Fruit fly (Drosophila melanogaster) whole organism, embryonic: ENCODE measurements around the gene CG33969.

Experiments
- Blimp-1 ChIP-seq: fragments of 200-800 bp; sonication (Bioruptor generic); optimal IDR thresholded peaks from 3 replicates; lab custom pipeline; 2018; ENCODE audit warnings: missing biosample characterization, missing genetic modification characterization, mild to moderate bottlenecking, moderate library complexity, missing genetic modification reagents
- CG10321 ChIP-seq: fragments of 200-800 bp; sonication (Bioruptor generic); IDR thresholded peaks from 2 replicates; pipeline ENCODE4 v1.3.6; 2022; ENCODE audit warnings: missing biosample characterization, missing genetic modification characterization
- CG10959 ChIP-seq: fragments of 200-800 bp; sonication (Bioruptor generic); IDR thresholded peaks from 2 replicates; pipeline ENCODE4 v1.3.6; 2022; ENCODE audit warnings: missing biosample characterization, missing genetic modification characterization
- CG12104 ChIP-seq: fragments of 200-800 bp; sonication (Bioruptor generic); optimal IDR thresholded peaks from 3 replicates; lab custom pipeline; 2016; ENCODE audit warnings: missing biosample characterization, missing genetic modification characterization
- CG12299 ChIP-seq: fragments of 200-800 bp; sonication (Bioruptor generic); optimal IDR thresholded peaks from 2 replicates; lab custom pipeline; 2018; ENCODE audit warnings: missing biosample characterization, mild to moderate bottlenecking, missing genetic modification characterization
- CG12659 ChIP-seq: fragments of 200-800 bp; sonication (Bioruptor generic); optimal IDR thresholded peaks from 3 replicates; lab custom pipeline; 2017; ENCODE audit warnings: mild to moderate bottlenecking, missing biosample characterization, missing genetic modification reagents, missing genetic modification characterization
- CG15011 ChIP-seq: fragments of 200-800 bp; sonication (Bioruptor generic); optimal IDR thresholded peaks from 3 replicates; lab custom pipeline; 2018; ENCODE audit warnings: missing biosample characterization, mild to moderate bottlenecking, missing genetic modification characterization
- CG1529 ChIP-seq: fragments of 200-800 bp; sonication (Bioruptor generic); optimal IDR thresholded peaks from 3 replicates; lab custom pipeline; 2018; ENCODE audit warnings: missing biosample characterization, missing genetic modification characterization
- CG15479 ChIP-seq: fragments of 200-800 bp; sonication (Bioruptor generic); optimal IDR thresholded peaks from 3 replicates; lab custom pipeline; 2019; ENCODE audit warnings: missing biosample characterization, mild to moderate bottlenecking, missing genetic modification characterization, moderate library complexity
- CG15601 ChIP-seq: fragments of 200-800 bp; sonication (Bioruptor generic); optimal IDR thresholded peaks from 3 replicates; lab custom pipeline; 2019; ENCODE audit warnings: missing biosample characterization, mild to moderate bottlenecking, missing genetic modification characterization, moderate library complexity
- CG15696 ChIP-seq: fragments of 200-800 bp; sonication (Bioruptor generic); optimal IDR thresholded peaks from 2 replicates; lab custom pipeline; 2019; ENCODE audit warnings: missing biosample characterization, mild to moderate bottlenecking, missing genetic modification characterization, moderate library complexity
- CG16779 ChIP-seq: fragments of 200-800 bp; sonication (Bioruptor generic); IDR thresholded peaks from 2 replicates; pipeline ENCODE4 v1.3.6; 2022; ENCODE audit warnings: missing biosample characterization, missing genetic modification characterization
- CG16863 ChIP-seq: fragments of 200-800 bp; sonication (Bioruptor generic); optimal IDR thresholded peaks from 3 replicates; lab custom pipeline; 2016; ENCODE audit warnings: missing biosample characterization, missing genetic modification characterization
- CG17361 ChIP-seq: fragments of 200-800 bp; sonication (Bioruptor generic); IDR thresholded peaks from 3 replicates; pipeline ENCODE4 v1.3.6; 2022; ENCODE audit warnings: missing biosample characterization, missing genetic modification characterization
- CG31224 ChIP-seq: fragments of 200-800 bp; sonication (Bioruptor generic); IDR thresholded peaks from 2 replicates; pipeline ENCODE4 v1.3.6; 2022; ENCODE audit warnings: missing biosample characterization, missing genetic modification characterization
- CG31365 ChIP-seq: fragments of 200-800 bp; sonication (Bioruptor generic); optimal IDR thresholded peaks from 2 replicates; lab custom pipeline; 2018; ENCODE audit warnings: missing biosample characterization, mild to moderate bottlenecking, missing genetic modification characterization
- CG3726 ChIP-seq: fragments of 200-800 bp; sonication (Bioruptor generic); IDR thresholded peaks from 3 replicates; pipeline ENCODE4, ENCODE4 v1.3.6; 2022; ENCODE audit warnings: missing biosample characterization, missing genetic modification characterization
- CG3995 ChIP-seq: fragments of 200-800 bp; sonication (Bioruptor generic); optimal IDR thresholded peaks from 3 replicates; lab custom pipeline; 2016; ENCODE audit warnings: missing biosample characterization, missing genetic modification characterization
- CG6654 ChIP-seq: fragments of 200-800 bp; sonication (Bioruptor generic); optimal IDR thresholded peaks from 2 replicates; lab custom pipeline; 2017; ENCODE audit warnings: missing biosample characterization, mild to moderate bottlenecking, missing genetic modification characterization
- CG7372 ChIP-seq: fragments of 200-800 bp; sonication (Bioruptor generic); IDR thresholded peaks from 2 replicates; pipeline ENCODE4 v1.3.6; 2022; ENCODE audit warnings: missing biosample characterization, missing genetic modification characterization
- CG7987 ChIP-seq: fragments of 200-800 bp; sonication (Bioruptor generic); optimal IDR thresholded peaks from 2 replicates; lab custom pipeline; 2018; ENCODE audit warnings: missing biosample characterization, mild to moderate bottlenecking, missing genetic modification characterization, moderate library complexity
- CG9437 ChIP-seq: fragments of 200-800 bp; sonication (Bioruptor generic); optimal IDR thresholded peaks from 2 replicates; lab custom pipeline; 2018; ENCODE audit warnings: missing biosample characterization, mild to moderate bottlenecking, missing genetic modification characterization
- CoRest ChIP-seq: fragments of 200-800 bp; sonication (Bioruptor generic); optimal IDR thresholded peaks from 3 replicates; lab custom pipeline; 2018; ENCODE audit warnings: missing biosample characterization, mild to moderate bottlenecking, missing genetic modification characterization, moderate library complexity
- D19B ChIP-seq: fragments of 200-800 bp; sonication (Bioruptor generic); optimal IDR thresholded peaks from 2 replicates; lab custom pipeline; 2017; ENCODE audit warnings: missing biosample characterization, mild to moderate bottlenecking, missing genetic modification characterization
- Elba2 ChIP-seq: fragments of 200-800 bp; sonication (Bioruptor generic); optimal IDR thresholded peaks from 3 replicates; lab custom pipeline; 2016; ENCODE audit warnings: missing biosample characterization, missing genetic modification characterization
- Gsc ChIP-seq: fragments of 200-800 bp; sonication (Bioruptor generic); IDR thresholded peaks from 2 replicates; pipeline ENCODE4 v1.3.6; 2022; ENCODE audit warnings: missing biosample characterization, missing genetic modification characterization
- Lpt ChIP-seq: fragments of >200 bp; optimal IDR thresholded peaks from 2 replicates; lab custom pipeline; 2018; ENCODE audit warnings: missing biosample characterization, missing genetic modification characterization
- Mes4 ChIP-seq: fragments of 200-800 bp; sonication (Bioruptor generic); optimal IDR thresholded peaks from 2 replicates; lab custom pipeline; 2016; ENCODE audit warnings: missing biosample characterization, missing genetic modification characterization
- Oli ChIP-seq: fragments of 200-800 bp; sonication (Bioruptor generic); optimal IDR thresholded peaks from 2 replicates; lab custom pipeline; 2018; ENCODE audit warnings: missing biosample characterization, mild to moderate bottlenecking, missing genetic modification characterization, moderate library complexity
- ase ChIP-seq: fragments of 200-800 bp; sonication (Bioruptor generic); IDR thresholded peaks from 3 replicates; pipeline ENCODE4 v1.3.6; 2022; ENCODE audit warnings: missing biosample characterization, missing genetic modification characterization
- bowl ChIP-seq: fragments of 200-800 bp; sonication (Bioruptor generic); IDR thresholded peaks from 2 replicates; pipeline ENCODE4 v1.3.6; 2022; ENCODE audit warnings: missing biosample characterization, missing genetic modification characterization
- caup ChIP-seq: fragments of 200-800 bp; sonication (Bioruptor generic); optimal IDR thresholded peaks from 3 replicates; lab custom pipeline; 2017; ENCODE audit warnings: missing biosample characterization, mild to moderate bottlenecking, missing genetic modification characterization, moderate library complexity; ENCODE audit not compliant: severe bottlenecking
- dan ChIP-seq: fragments of 200-800 bp; sonication (Bioruptor generic); IDR thresholded peaks from 2 replicates; pipeline ENCODE4 v1.3.6; 2022; ENCODE audit warnings: missing biosample characterization, missing genetic modification characterization
- dpn ChIP-seq, 2 experiments: fragments of 200-800 bp; sonication (Bioruptor generic); optimal IDR thresholded peaks; 3 replicates each; lab custom pipeline; 2016; ENCODE audit warnings: missing biosample characterization in 2 of 2, missing genetic modification characterization in 2 of 2
- dysf ChIP-seq: fragments of 200-800 bp; sonication (Bioruptor generic); IDR thresholded peaks from 3 replicates; pipeline ENCODE4 v1.3.6; 2022; ENCODE audit warnings: missing biosample characterization, missing genetic modification characterization
- exex ChIP-seq: fragments of 200-800 bp; sonication (Bioruptor generic); optimal IDR thresholded peaks from 4 replicates; lab custom pipeline; 2018; ENCODE audit warnings: missing biosample characterization, mild to moderate bottlenecking, missing genetic modification characterization, moderate library complexity
- fd96Cb ChIP-seq: fragments of 200-800 bp; sonication (Bioruptor generic); optimal IDR thresholded peaks from 2 replicates; lab custom pipeline; 2018; ENCODE audit warnings: missing biosample characterization, mild to moderate bottlenecking, missing genetic modification characterization, moderate library complexity
- gro ChIP-seq: fragments of 200-800 bp; sonication (Bioruptor generic); optimal IDR thresholded peaks from 2 replicates; lab custom pipeline; 2016; ENCODE audit warnings: missing biosample characterization, missing genetic modification characterization
- ham ChIP-seq: fragments of 200-800 bp; sonication (Bioruptor generic); IDR thresholded peaks from 2 replicates; pipeline ENCODE4 v1.3.6; 2022; ENCODE audit warnings: missing biosample characterization, missing genetic modification characterization
- ind ChIP-seq: fragments of 200-800 bp; sonication (Bioruptor generic); optimal IDR thresholded peaks from 3 replicates; lab custom pipeline; 2016; ENCODE audit warnings: missing biosample characterization, missing genetic modification characterization
- insv ChIP-seq, 2 experiments: fragments of 200-800 bp; sonication (Bioruptor generic); optimal IDR thresholded peaks; 3 replicates each; lab custom pipeline; 2016 to 2018; ENCODE audit warnings: missing biosample characterization in 2 of 2, missing genetic modification characterization in 2 of 2
- kni ChIP-seq: fragments of 200-800 bp; sonication (Bioruptor generic); optimal IDR thresholded peaks from 3 replicates; lab custom pipeline; 2017; ENCODE audit warnings: mild to moderate bottlenecking, missing biosample characterization, missing genetic modification reagents, missing genetic modification characterization
- luna ChIP-seq: fragments of 200-800 bp; sonication (Bioruptor generic); optimal IDR thresholded peaks from 2 replicates; lab custom pipeline; 2016; ENCODE audit warnings: missing biosample characterization, missing genetic modification characterization
- nerfin-1 ChIP-seq: fragments of 200-800 bp; sonication (Bioruptor generic); optimal IDR thresholded peaks from 3 replicates; lab custom pipeline; 2019; ENCODE audit warnings: missing biosample characterization, mild to moderate bottlenecking, missing genetic modification characterization, moderate library complexity
- phol ChIP-seq: fragments of 200-800 bp; sonication (Bioruptor generic); optimal IDR thresholded peaks from 3 replicates; lab custom pipeline; 2018; ENCODE audit warnings: missing biosample characterization, mild to moderate bottlenecking, missing genetic modification characterization, moderate library complexity
- sima ChIP-seq: fragments of 200-800 bp; sonication (Bioruptor generic); optimal IDR thresholded peaks from 2 replicates; lab custom pipeline; 2016; ENCODE audit warnings: missing biosample characterization, missing genetic modification characterization
- sqz ChIP-seq: fragments of 200-800 bp; sonication (Bioruptor generic); optimal IDR thresholded peaks from 3 replicates; lab custom pipeline; 2018; ENCODE audit warnings: missing biosample characterization, mild to moderate bottlenecking, missing genetic modification characterization
- twi ChIP-seq: fragments of 200-800 bp; optimal IDR thresholded peaks from 2 replicates; lab custom pipeline; 2019; ENCODE audit warnings: missing biosample characterization, mild to moderate bottlenecking, missing genetic modification characterization, moderate library complexity
- zf30C ChIP-seq: fragments of 200-800 bp; sonication (Bioruptor generic); optimal IDR thresholded peaks from 3 replicates; lab custom pipeline; 2018; ENCODE audit warnings: missing biosample characterization, mild to moderate bottlenecking, missing genetic modification characterization

The CG33969 gene

dm6 chr3L:20347762-20348580 lies 45.4 kb downstream of the CG33969 start, which contains the start of the genes Rbbp5 and eRF1 (continued):
- TF ChIP-seq sima (GFP tag; lab: Kevin White, UChicago) (no peak), CG31365 (tag; lab: Kevin White, UChicago) (no peak), CG6654 (GFP tag; lab: Kevin White, UChicago) (no peak), zf30C (no peak), fd96Cb (tag; lab: Kevin White, UChicago) (peak; percentile 58), CG7372 (peak; percentile 82), CG31224 (GFP tag; lab: Robert Waterston, UW) (no peak; the same call in 1 of the 2 replicates), sqz (GFP tag; lab: Kevin White, UChicago) (no peak), CoRest (tag; lab: Kevin White, UChicago) (peak; percentile 88), D19B (GFP tag; lab: Kevin White, UChicago) (no peak), Lpt (GFP tag; lab: Kevin White, UChicago) (no peak), CG12104 (GFP tag; lab: Kevin White, UChicago) (peak; percentile 60), CG12299 (tag; lab: Kevin White, UChicago) (peak; percentile 58), CG15479 (GFP tag; lab: Kevin White, UChicago) (peak; percentile 74), kni (GFP tag; lab: Kevin White, UChicago) (no peak), nerfin-1 (tag; lab: Kevin White, UChicago) (peak; percentile 17), Mes4 (GFP tag; lab: Kevin White, UChicago) (peak; percentile 40), ind (GFP tag; lab: Kevin White, UChicago) (peak; percentile 82), CG15601 (tag; lab: Kevin White, UChicago) (peak; percentile 59), phol (tag; lab: Kevin White, UChicago) (peak; percentile 84), CG1529 (GFP tag; lab: Kevin White, UChicago) (peak; percentile 12), insv (GFP tag; optimal IDR thresholded peaks at IDR 0.05; lab: Kevin White, UChicago) (peak in 1 of 2 experiments; percentile 47), CG9437 (GFP tag; lab: Kevin White, UChicago) (peak; percentile 48), CG15696 (peak; percentile 80), dpn (GFP tag; optimal IDR thresholded peaks at IDR 0.05; lab: Kevin White, UChicago) (peak; percentile 62 to 80), luna (GFP tag; lab: Kevin White, UChicago) (peak; percentile 5), CG10959 (GFP tag; lab: Robert Waterston, UW) (no peak; the same call in 1 of the 2 replicates), CG17361 (GFP tag; lab: Robert Waterston, UW) (peak; percentile 86), Blimp-1 (no peak), Gsc (no peak), CG16779 (GFP tag; lab: Robert Waterston, UW) (no peak), Elba2 (GFP tag; lab: Kevin White, UChicago) (peak; percentile 53), gro (GFP tag; lab: Kevin White, UChicago) (peak; percentile 14), exex (tag; lab: Kevin White, UChicago) (peak; percentile 28), CG3995 (peak; percentile 25), CG12659 (GFP tag; lab: Kevin White, UChicago) (peak; percentile 91), CG10321 (0 out of 2 replicates have a peak, but pooled peaks have one; percentile 31), caup (GFP tag; lab: Kevin White, UChicago) (peak; percentile 66), dan (GFP tag; lab: Robert Waterston, UW) (no peak), Oli (tag; lab: Kevin White, UChicago) (peak; percentile 44), twi (tag; lab: Kevin White, UChicago) (peak; percentile 59), CG7987 (GFP tag; lab: Kevin White, UChicago) (no peak), CG15011 (no peak), CG3726 (GFP tag; lab: Robert Waterston, UW) (peak; percentile 59; the same call in 1 of the 3 replicates), bowl (GFP tag; lab: Robert Waterston, UW) (no peak), dysf (GFP tag; lab: Robert Waterston, UW) (peak; percentile 81; the same call in 2 of the 3 replicates), CG16863 (GFP tag; lab: Kevin White, UChicago) (peak; percentile 32), ham (peak; percentile 47; the same call in 1 of the 2 replicates), ase (peak; percentile 57; the same call in 2 of the 3 replicates)
